Worm (Caenorhabditis elegans) whole organism, young adult: ENCODE results near the gene gst-29.

Source experiments
- F39B2.1 ChIP-seq: fragments of 200-800 bp; sonication (Bioruptor generic); IDR thresholded peaks from 2 replicates; pipeline ENCODE4 v1.3.6; 2022; ENCODE audit warnings: missing genetic modification reagents, missing genetic modification characterization, missing compliant biosample characterization
- F55B11.4 ChIP-seq: sonication (generic microtip); optimal IDR thresholded peaks from 2 replicates; lab custom pipeline; 2016; ENCODE audit warnings: missing compliant biosample characterization, missing genetic modification characterization, borderline replicate concordance; ENCODE audit not compliant: insufficient read depth
- ama-1 ChIP-seq, 3 experiments: fragments of 150-350 bp in 1 of 3; sonication (generic microtip) in 2 of 3; optimal IDR thresholded peaks; 2 replicates each; lab custom pipeline; 2014 to 2018; ENCODE audit warnings: missing biosample characterization in 2 of 3, missing genetic modification characterization in 2 of 3, missing genetic modification reagents in 2 of 3
- cebp-1 ChIP-seq, 2 experiments: fragments of 200-800 bp in 1 of 2; sonication (Bioruptor generic) in 1 of 2; sonication (generic microtip) in 1 of 2; IDR thresholded peaks in 1 of 2; optimal IDR thresholded peaks in 1 of 2; 2 replicates each; pipeline versions ENCODE4 v1.3.6 to Lab custom; 2017 to 2022; ENCODE audit warnings: missing compliant biosample characterization in 2 of 2, missing genetic modification characterization in 2 of 2, mild to moderate bottlenecking in 1 of 2, missing genetic modification reagents in 1 of 2, moderate library complexity in 1 of 2
- die-1 ChIP-seq: sonication (generic microtip); optimal IDR thresholded peaks from 2 replicates; lab custom pipeline; 2016; ENCODE audit warnings: missing genotype, mild to moderate bottlenecking, missing genetic modification characterization, missing compliant biosample characterization
- lin-26 ChIP-seq: fragments of 200-800 bp; sonication (Bioruptor generic); IDR thresholded peaks from 2 replicates; pipeline ENCODE4 v1.3.6; 2022; ENCODE audit warnings: missing genetic modification reagents, missing genetic modification characterization, missing compliant biosample characterization
- madf-6 ChIP-seq: fragments of 200-800 bp; sonication (Bioruptor generic); IDR thresholded peaks from 2 replicates; pipeline ENCODE4 v1.3.6; 2022; ENCODE audit warnings: missing genetic modification reagents, missing genetic modification characterization, missing compliant biosample characterization
- nfya-1 ChIP-seq: sonication (generic microtip); optimal IDR thresholded peaks from 2 replicates; lab custom pipeline; 2017; ENCODE audit warnings: antibody characterized with exemption, missing compliant biosample characterization, missing genetic modification characterization, borderline replicate concordance; ENCODE audit not compliant: insufficient read depth

ce11 chrII:15134332-15134731, 35.3 kb downstream of the gst-29 start, which contains the start of gene Y53F4B.24:
- TF ChIP-seq F39B2.1 (GFP tag; lab: Robert Waterston, UW) (no peak), madf-6 (GFP tag; lab: Robert Waterston, UW) (no peak), cebp-1 (GFP tag; IDR thresholded peaks at IDR 0.05; lab: Robert Waterston, UW) (no peak), cebp-1 (tag; optimal IDR thresholded peaks at IDR 0.05; lab: Kevin White, UChicago) (no peak), ama-1 (optimal IDR thresholded peaks at IDR 0.05; lab: Kevin White, UChicago) (no peak), ama-1 (GFP tag; optimal IDR thresholded peaks at IDR 0.05; lab: Kevin White, UChicago) (no peak), F55B11.4 (tag; lab: Kevin White, UChicago) (no peak), die-1 (no peak), lin-26 (no peak), nfya-1 (no peak)
